Fruit fly (Drosophila melanogaster): ENCODE data around the gene CG12692.
"Not testable (repeated sequence)": the region's sequence is repeated elsewhere in the genome, so short reads cannot be mapped to it uniquely, and the experiment has no call there.

CG12692 gene

DNA sequence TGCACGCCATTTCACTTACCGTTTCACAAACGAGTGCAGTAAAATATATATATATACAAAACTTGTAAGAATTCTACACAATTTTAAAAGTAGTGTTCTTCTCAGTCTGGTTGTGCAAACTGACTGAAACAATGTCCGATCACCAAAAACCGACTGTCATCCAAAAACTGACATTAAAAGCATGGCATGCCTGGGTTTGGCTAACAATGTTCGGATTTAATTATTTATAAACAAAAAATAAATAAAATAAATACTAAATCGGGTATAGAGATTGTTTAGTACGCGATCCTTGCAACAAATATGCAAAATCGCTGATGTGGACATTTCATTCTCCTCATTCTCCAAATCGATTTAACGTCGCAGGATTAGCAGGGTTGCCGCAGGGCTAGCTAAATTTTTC is at the start of gene CG12692:
CG12692 (minus strand) TSS at position 101 of the 400 bp plus-strand sequence.
- TF ChIP-seq noc (tag; optimal IDR thresholded peaks at IDR 0.05), result no peak

DNA sequence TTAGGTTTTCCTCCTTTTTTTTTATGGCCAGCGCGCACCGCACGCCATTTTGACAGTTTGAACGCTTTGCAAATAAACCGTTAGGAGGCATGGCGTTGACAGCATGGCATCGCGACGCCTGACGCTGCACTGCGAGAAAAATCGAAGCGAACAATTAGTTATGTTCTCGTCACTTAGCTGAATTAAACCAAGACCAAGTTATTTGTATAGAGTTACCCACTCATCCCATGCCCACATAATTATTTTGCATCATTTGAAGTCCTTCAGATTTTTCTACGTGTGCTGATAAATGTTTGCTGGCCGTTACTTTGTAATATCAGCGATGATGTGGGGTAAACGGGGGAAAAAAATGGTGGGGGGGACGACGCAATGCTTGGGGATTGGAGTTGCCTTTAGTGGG is 27.7 kb upstream of the CG12692 start:
- TF ChIP-seq noc (tag; optimal IDR thresholded peaks at IDR 0.05), result no peak

DNA sequence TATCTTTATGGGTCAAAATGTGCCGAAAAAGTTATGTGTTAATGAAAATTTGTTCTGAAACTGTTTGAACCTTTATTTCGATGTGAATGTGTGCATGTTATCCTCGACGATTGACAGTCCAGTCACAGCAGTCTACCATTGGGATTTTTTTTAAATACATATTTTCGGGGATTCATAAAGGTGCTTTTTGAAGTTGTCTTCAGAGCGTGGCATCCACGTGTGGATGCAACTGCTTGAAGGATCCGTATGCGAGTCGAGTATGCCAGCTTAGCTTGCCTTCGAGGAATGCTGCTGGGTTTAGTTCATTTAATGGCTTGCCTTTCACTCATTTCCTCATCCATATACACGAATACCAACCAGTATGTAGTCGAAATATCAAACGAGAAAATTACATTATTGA is 27.2 kb upstream of the CG12692 start, which contains the start of gene CG12693:
CG12693 (minus strand) TSS at position 101 of the 400 bp plus-strand sequence.
- TF ChIP-seq noc (tag; optimal IDR thresholded peaks at IDR 0.05), result no peak

DNA sequence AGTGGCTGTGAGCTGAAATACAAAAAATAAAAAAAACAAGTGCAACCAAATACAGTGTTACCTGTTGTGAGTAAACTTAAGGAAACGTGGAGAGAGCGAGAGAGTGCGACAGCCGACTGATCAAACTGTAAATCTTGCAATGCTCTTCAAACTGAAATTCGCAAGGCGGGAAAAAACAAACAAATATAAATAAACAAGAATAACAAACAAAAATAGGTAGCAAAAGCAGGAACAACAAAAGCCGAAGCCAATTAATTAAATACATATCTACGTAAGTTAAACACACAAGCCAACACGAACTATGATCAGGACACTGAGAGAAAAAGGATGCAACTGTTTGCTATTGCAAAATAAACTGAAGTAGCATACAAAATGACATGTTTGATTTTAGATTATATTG is 23.2 kb upstream of the CG12692 start:
- no peak for TF ChIP-seq noc (tag; optimal IDR thresholded peaks at IDR 0.05)

DNA sequence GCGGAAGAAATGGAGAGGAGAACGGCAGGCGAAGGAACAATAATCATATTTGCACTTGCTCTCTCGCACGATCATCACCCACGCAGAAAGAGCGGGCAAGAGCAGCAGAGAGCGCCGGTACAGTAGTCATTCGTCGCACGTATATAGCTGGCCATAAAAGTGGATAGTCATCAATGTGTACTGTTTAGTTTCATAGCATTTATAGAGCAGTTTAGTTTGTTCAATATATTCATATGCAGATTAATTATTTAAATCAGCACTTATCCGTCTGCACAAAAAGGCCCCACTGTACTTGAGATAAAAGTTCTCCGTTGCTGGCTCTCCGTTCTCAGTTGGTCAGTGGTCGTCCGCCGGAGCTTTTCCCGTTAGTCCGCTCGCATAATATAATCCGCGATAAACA is 22.6 kb upstream of the CG12692 start:
- TF ChIP-seq noc (tag; optimal IDR thresholded peaks at IDR 0.05), result peak; percentile 100

DNA sequence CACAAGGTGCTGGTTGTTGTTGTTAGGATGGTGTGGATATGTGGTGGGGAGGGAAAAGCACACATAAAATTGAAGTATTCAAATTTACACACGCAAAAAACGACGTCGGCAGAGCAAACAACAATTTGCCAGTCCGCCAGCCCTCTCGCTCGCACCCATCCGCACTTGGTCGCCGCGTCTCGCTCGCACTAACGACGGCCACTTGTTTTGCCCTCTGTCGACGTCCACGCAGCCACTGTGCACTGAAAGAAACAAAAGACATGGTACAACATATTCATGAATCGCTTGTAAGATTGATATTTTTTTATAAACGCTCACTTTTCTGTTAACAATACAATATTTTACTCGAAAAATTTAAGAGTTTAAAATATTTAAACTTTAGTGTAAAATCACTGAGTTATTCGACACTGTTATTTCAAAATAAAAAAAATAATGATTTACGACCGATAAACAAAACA is 21.8 kb upstream of the CG12692 start:
- TF ChIP-seq noc (tag; optimal IDR thresholded peaks at IDR 0.05), result peak; percentile 85

DNA sequence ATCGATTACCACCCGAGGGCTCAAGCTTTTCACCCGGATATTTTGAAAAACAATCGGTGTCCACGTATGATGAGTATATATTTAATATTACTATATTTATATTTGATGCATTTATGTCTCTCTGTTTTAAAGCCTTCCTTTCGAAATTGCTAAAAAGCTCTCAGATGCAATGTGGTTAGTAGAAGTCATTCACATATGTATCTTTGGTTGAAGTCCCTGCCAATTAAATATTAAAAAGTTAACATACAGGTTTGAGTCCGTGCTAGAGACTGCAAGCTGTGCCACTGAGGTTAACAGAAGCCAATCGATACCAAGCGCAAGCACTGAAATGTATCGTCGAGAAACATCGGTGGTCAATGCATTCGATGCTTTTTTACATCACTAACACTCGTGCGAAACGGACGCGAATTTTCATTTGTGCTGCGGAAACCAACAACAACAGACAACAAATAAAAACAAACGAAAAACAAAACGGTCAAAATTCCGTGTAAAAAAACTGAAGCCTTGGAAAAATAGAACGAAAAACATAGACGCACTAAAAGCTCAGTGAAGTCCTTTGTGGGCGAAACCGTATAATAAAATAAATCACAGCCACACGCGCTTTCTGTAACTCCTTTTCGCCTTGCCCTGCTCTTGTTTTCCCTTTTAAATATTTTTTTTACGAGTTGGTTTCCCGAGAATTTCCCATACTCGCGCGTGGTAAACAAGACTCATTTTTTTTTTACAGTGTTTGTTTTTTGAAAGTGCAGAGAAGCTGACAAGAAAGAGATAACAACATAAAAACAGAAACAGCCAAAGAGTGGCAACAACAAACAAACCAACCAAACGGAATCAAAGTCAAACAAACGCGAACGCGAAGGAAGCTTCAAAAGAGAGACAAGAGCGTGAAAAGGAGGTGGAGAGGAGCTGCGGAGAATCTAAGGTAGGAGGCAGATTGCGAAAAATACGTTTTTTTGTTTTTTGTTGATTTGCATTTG is 20.4 kb upstream of the CG12692 start, which contains the start of gene norpA:
norpA (plus strand) TSS at position 393 of the 977 bp plus-strand sequence.
- peak; percentile 1 for TF ChIP-seq noc (tag; optimal IDR thresholded peaks at IDR 0.05)

DNA sequence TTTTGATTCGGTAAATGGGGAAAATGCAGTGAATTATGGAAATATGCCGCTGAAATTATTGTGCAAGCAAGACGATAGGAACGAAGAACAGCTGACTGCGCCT is 19.8 kb upstream of the CG12692 start, which contains the start of gene mRpL33:
mRpL33 (minus strand) TSS at position 101 of the 103 bp plus-strand sequence.
- no peak for TF ChIP-seq noc (tag; optimal IDR thresholded peaks at IDR 0.05)

DNA sequence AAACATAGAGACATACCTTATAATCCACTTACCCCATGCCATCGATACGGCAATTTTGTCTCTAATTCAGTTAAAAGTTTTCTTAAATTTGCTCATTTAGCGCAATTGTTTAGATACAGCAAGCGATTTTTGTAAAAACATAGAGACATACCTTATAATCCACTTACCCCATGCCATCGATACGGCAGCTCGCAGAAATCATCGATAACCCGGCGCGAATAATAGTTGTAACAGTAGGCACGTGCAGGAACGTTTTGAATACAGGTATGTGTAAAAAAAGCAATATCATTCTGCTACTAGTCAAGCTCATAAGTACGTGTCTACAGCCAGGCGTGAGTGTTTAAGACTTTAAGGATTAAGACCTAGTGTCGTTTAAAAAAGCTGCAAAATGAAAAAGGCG is 17.1 kb upstream of the CG12692 start, which contains the start of gene NO66:
NO66 (plus strand) TSS at position 199 of the 400 bp plus-strand sequence.
- not testable (repeated sequence) for TF ChIP-seq noc (tag; optimal IDR thresholded peaks at IDR 0.05)

DNA sequence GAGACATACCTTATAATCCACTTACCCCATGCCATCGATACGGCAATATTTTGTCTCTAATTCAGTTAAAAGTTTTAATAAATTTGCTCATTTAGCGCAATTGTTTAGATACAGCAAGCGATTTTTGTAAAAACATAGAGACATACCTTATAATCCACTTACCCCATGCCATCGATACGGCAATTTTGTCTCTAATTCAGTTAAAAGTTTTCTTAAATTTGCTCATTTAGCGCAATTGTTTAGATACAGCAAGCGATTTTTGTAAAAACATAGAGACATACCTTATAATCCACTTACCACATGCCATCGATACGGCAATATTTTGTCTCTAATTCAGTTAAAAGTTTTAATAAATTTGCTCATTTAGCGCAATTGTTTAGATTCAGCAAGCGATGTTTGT is 16.6 kb upstream of the CG12692 start, which contains the start of gene mei-9:
mei-9 (minus strand) TSS at position 101 of the 400 bp plus-strand sequence.
- TF ChIP-seq noc (tag; optimal IDR thresholded peaks at IDR 0.05), result not testable (repeated sequence)

DNA sequence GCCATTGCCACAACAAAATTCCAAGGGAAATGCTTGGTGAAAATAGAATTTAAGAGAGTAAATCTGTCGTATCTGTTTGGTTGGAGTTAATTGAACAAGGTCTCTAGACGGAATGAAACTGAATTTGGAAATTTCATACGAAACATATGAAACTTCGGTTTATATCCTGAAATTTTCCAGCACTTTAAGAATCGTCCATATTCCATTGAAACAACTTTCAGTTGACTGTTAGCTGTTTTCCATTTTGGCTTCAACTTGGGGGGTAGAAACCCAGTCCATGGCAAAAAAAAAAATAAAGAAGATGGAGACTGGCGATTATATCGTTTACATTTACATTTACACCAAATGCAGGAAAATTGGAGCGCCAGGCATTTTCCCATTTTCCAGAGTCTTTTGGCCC is 9.6 kb upstream of the CG12692 start, which contains the start of gene CG15579:
CG15579 (minus strand) TSS at position 101 of the 400 bp plus-strand sequence.
- TF ChIP-seq noc (tag; optimal IDR thresholded peaks at IDR 0.05), result no peak

DNA sequence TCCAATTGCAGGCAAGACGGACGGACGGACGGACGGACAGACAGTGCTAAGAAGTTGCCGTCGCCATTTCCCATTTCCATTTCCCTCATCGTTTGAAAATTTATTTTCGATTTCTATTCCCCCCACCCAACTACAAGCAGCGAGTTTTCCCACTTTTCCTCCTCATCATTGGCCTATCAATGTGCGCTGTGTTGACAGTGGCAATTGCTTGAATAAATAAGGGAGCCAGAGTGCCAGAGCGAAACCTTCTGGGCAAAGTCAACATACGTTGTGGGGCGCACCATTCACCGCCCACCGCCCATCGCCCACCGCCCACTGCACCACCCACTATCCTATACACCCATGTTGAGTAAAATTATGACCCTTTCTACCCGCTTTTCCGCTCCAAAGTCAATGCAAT is 3.8 kb upstream of the CG12692 start:
- TF ChIP-seq noc (tag; optimal IDR thresholded peaks at IDR 0.05), result no peak

DNA sequence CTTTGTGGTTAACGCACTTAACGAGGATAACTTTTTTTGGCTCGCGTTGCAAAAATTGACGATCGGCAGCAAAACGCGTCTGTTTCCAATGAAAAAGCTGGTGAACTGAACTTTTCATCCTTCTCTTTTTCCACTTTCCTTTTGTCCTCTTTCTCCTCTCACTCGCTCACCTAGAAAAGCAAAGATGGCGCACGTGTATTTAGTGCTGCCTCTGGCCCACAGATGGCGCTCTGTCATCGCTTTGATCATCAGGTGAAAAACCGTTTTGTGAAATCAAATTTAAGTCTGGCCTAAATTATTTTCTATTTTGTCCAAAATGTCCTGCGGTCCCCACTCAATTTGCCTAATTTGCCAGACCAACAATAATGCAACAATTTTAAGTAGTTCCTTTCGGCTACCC is 8.7 kb downstream of the CG12692 start:
- TF ChIP-seq noc (tag; optimal IDR thresholded peaks at IDR 0.05), result no peak

DNA sequence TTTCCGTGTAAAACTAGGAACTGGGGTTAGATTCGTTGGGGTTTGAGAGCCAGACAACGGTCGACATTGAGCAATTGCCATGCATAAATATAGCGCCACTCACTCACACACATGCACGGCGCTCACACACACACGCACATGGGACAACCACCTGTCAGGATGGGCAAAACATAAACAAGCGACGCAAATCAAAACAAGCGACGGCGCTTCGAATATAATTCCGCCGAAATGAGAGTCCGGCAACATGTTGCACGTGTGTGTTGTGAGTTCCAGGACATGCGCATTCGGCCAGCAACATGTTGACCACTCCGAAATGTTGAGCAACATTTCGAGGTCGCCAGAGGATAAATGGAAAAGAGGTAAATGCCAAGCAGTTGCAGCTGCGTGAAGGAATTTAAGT is 21.4 kb downstream of the CG12692 start:
- no peak for TF ChIP-seq noc (tag; optimal IDR thresholded peaks at IDR 0.05)

DNA sequence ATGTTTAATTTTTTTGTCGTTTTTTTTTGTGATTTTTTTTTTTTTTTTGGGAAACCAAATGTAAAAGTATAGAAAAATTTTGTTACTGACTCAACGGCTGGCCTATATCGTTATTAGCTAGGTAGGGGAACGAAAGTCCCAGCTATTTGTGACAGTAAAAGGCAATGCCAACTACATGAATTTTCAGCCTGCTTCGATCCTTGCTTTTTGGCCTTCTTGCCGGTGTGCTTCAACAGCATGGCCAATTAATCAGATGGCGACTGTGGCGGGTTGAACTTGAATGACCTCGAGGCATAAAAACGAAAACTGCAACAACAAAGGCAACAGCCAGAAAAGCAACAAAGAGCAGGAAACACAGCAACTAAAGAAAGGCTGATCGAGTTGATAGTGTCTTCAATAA is 24.3 kb downstream of the CG12692 start, which contains the start of gene CG15578:
CG15578 (minus strand) TSS at position 101 of the 400 bp plus-strand sequence.
- no peak for TF ChIP-seq noc (tag; optimal IDR thresholded peaks at IDR 0.05)

DNA sequence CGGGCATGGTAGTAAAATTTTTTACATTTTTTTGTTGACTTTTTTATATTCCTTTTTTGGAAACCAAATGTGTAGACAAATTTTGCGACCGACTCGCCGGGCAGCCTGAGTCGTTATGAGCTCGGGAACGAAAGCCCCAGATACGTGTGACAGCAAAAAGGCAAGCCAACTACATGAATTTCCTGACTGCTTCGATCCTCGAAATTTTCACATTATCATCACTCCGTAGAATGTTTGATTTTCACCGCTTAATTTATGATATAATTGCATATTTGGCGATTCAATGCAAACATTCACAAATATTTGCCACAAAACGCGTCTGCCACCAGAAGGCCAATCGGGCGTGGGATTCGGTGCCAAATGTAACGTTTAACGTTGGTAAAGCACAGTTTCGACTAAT is 25.2 kb downstream of the CG12692 start, which contains the start of gene CG15577:
CG15577 (minus strand) TSS at position 101 of the 400 bp plus-strand sequence.
- no peak for TF ChIP-seq noc (tag; optimal IDR thresholded peaks at IDR 0.05)

DNA sequence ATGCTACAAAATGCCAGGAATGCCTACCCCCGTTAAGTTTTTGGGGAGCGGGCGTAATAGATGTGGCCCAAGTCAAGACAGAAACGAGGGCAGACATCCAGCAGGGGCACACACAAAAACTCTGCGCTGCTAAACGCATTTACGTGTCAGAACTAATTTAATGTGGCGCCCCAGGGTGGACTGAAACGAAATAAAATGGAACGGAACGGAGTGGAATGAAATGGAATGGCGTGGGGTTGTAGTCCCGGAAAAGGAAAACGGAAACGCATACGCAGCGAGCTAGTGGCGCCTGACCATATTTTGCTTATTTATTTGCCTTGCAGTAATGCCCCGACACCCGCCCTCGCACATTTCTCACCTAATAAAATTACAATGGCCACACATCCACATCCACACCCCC is 28.6 kb downstream of the CG12692 start:
- no peak for TF ChIP-seq noc (tag; optimal IDR thresholded peaks at IDR 0.05)
